Fruit fly (Drosophila melanogaster) whole organism: ENCODE results near the gene CG5568.

Experiments used
- CG8478 ChIP-seq: fragments of >200 bp; optimal IDR thresholded peaks from 2 replicates; lab custom pipeline; 2018; ENCODE audit warnings: inconsistent platforms
- pan ChIP-seq: fragments of >200 bp; optimal IDR thresholded peaks from 2 replicates; lab custom pipeline; 2017
- psq ChIP-seq: fragments of >200 bp; optimal IDR thresholded peaks from 2 replicates; lab custom pipeline; 2017
- usp ChIP-seq: fragments of >200 bp; optimal IDR thresholded peaks from 2 replicates; lab custom pipeline; 2017; ENCODE audit warnings: missing biosample characterization, missing genetic modification characterization, mixed read lengths

DNA sequence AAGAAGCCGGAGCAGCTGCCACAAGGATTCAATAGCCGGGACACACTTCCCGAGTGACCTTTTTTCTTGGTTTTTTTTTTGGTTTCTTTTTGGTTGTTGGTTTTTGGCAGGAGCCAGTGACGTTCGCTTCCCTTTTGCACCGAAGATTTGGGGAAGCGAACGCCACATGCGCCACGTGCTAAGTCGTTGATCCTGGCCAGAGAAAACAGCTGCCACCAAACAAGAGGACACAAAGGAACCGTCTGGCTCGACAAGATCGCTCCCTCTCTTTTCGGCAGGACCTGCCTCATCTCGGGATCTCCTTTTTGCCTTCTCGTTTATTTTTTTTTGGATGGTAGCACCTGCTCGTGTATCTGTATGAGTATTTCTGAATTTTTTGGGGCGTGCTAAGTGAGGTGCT, 12.3 kb upstream of the CG5568 start:
- no peak for TF ChIP-seq pan (lab: Kevin White, UChicago)
- TF ChIP-seq psq = no peak
- TF ChIP-seq usp (GFP tag; lab: Kevin White, UChicago) = no peak
- no peak for TF ChIP-seq CG8478 (lab: Kevin White, UChicago)
